Worm (Caenorhabditis elegans) whole organism, L3 larva: ENCODE measurements around the gene lon-2.

ENCODE experiments used
- ZK546.5 ChIP-seq: sonication (generic microtip); optimal IDR thresholded peaks from 2 replicates; lab custom pipeline; 2017; ENCODE audit warnings: missing biosample characterization, missing genetic modification characterization
- aly-2 ChIP-seq: fragments of 150-350 bp; optimal IDR thresholded peaks from 2 replicates; lab custom pipeline; 2014; ENCODE audit warnings: missing biosample characterization, missing genetic modification characterization
- ama-1 ChIP-seq: fragments of 150-350 bp; optimal IDR thresholded peaks from 2 replicates; lab custom pipeline; 2018
- ceh-16 ChIP-seq: sonication (generic microtip); optimal IDR thresholded peaks from 2 replicates; lab custom pipeline; 2017; ENCODE audit warnings: missing biosample characterization, missing genetic modification characterization
- ceh-28 ChIP-seq: fragments of 150-350 bp; optimal IDR thresholded peaks from 2 replicates; lab custom pipeline; 2014; ENCODE audit warnings: missing biosample characterization, missing genetic modification reagents, missing genetic modification characterization
- ceh-82 ChIP-seq: fragments of 150-350 bp; optimal IDR thresholded peaks from 2 replicates; lab custom pipeline; 2014; ENCODE audit warnings: missing biosample characterization, missing genetic modification characterization
- daf-12 ChIP-seq: fragments of 150-350 bp; optimal IDR thresholded peaks from 2 replicates; lab custom pipeline; 2014; ENCODE audit warnings: missing biosample characterization, missing genetic modification reagents, missing genetic modification characterization
- egl-27 ChIP-seq: sonication (generic microtip); optimal IDR thresholded peaks from 4 replicates; lab custom pipeline; 2017; ENCODE audit warnings: missing biosample characterization, missing genetic modification reagents, missing genetic modification characterization
- egl-5 ChIP-seq: fragments of 150-350 bp; optimal IDR thresholded peaks from 2 replicates; lab custom pipeline; 2017; ENCODE audit warnings: missing biosample characterization, missing genetic modification reagents, missing genetic modification characterization, inconsistent platforms
- elt-1 ChIP-seq: fragments of 150-350 bp; optimal IDR thresholded peaks from 2 replicates; lab custom pipeline; 2014; ENCODE audit warnings: missing biosample characterization, missing genetic modification characterization
- elt-2 ChIP-seq: sonication (generic microtip); optimal IDR thresholded peaks from 2 replicates; lab custom pipeline; 2016; ENCODE audit warnings: missing genetic modification reagents, mild to moderate bottlenecking, missing genetic modification characterization, missing compliant biosample characterization
- elt-3 ChIP-seq, 3 experiments: fragments of 150-350 bp in 1 of 3; sonication (generic microtip) in 2 of 3; optimal IDR thresholded peaks; 2 replicates in 2 of 3; 4 replicates in 1 of 3; lab custom pipeline; 2014 to 2017; ENCODE audit warnings: missing biosample characterization in 3 of 3, missing genetic modification characterization in 3 of 3
- eor-1 ChIP-seq, 2 experiments: fragments of 150-350 bp; optimal IDR thresholded peaks; 2 replicates each; lab custom pipeline; 2014 to 2018; ENCODE audit warnings: missing biosample characterization in 2 of 2, missing genetic modification characterization in 2 of 2
- fkh-10 ChIP-seq: sonication (generic microtip); optimal IDR thresholded peaks from 2 replicates; lab custom pipeline; 2017; ENCODE audit warnings: missing biosample characterization, missing genetic modification reagents, missing genetic modification characterization
- fkh-2 ChIP-seq: fragments of 150-350 bp; optimal IDR thresholded peaks from 2 replicates; lab custom pipeline; 2014; ENCODE audit warnings: missing biosample characterization, missing genetic modification reagents, missing genetic modification characterization
- fos-1 ChIP-seq: fragments of 150-350 bp; optimal IDR thresholded peaks from 2 replicates; lab custom pipeline; 2014; ENCODE audit warnings: missing biosample characterization, missing genetic modification characterization
- hmg-11 ChIP-seq: sonication (generic microtip); optimal IDR thresholded peaks from 2 replicates; lab custom pipeline; 2016; ENCODE audit warnings: missing genetic modification characterization, missing compliant biosample characterization
- jun-1 ChIP-seq: fragments of 150-350 bp; optimal IDR thresholded peaks from 2 replicates; lab custom pipeline; 2014; ENCODE audit warnings: missing biosample characterization, missing genetic modification reagents, missing genetic modification characterization
- lin-15B ChIP-seq: fragments of 150-350 bp; optimal IDR thresholded peaks from 2 replicates; lab custom pipeline; 2014; ENCODE audit warnings: missing biosample characterization, missing genetic modification characterization
- mdl-1 ChIP-seq: fragments of 150-350 bp; optimal IDR thresholded peaks from 2 replicates; lab custom pipeline; 2014; ENCODE audit warnings: missing biosample characterization, missing genetic modification characterization
- mml-1 ChIP-seq: fragments of 150-350 bp; sonication (generic microtip); optimal IDR thresholded peaks from 3 replicates; lab custom pipeline; 2014; ENCODE audit warnings: missing biosample characterization, missing genetic modification characterization
- nfya-1 ChIP-seq: sonication (generic microtip); optimal IDR thresholded peaks from 2 replicates; lab custom pipeline; 2017; ENCODE audit warnings: missing genetic modification characterization, mild to moderate bottlenecking, missing compliant biosample characterization, antibody characterized with exemption, moderate library complexity; ENCODE audit not compliant: insufficient read depth
- nhr-11 ChIP-seq: fragments of 150-350 bp; optimal IDR thresholded peaks from 2 replicates; lab custom pipeline; 2014; ENCODE audit warnings: missing biosample characterization, missing genetic modification characterization
- nhr-12 ChIP-seq: fragments of 150-350 bp; optimal IDR thresholded peaks from 2 replicates; lab custom pipeline; 2014; ENCODE audit warnings: missing biosample characterization, missing genetic modification characterization
- nhr-23 ChIP-seq: fragments of 150-350 bp; optimal IDR thresholded peaks from 2 replicates; lab custom pipeline; 2014; ENCODE audit warnings: missing biosample characterization, missing genetic modification reagents, missing genetic modification characterization
- nhr-237 ChIP-seq: fragments of 150-350 bp; optimal IDR thresholded peaks from 2 replicates; lab custom pipeline; 2014; ENCODE audit warnings: missing biosample characterization, missing genetic modification characterization
- nhr-25 ChIP-seq: sonication (generic microtip); optimal IDR thresholded peaks from 2 replicates; lab custom pipeline; 2017; ENCODE audit warnings: missing biosample characterization, missing genetic modification characterization
- nhr-28 ChIP-seq: fragments of 150-350 bp; optimal IDR thresholded peaks from 2 replicates; lab custom pipeline; 2014; ENCODE audit warnings: missing biosample characterization, missing genetic modification characterization
- nhr-43 ChIP-seq: sonication (generic microtip); optimal IDR thresholded peaks from 2 replicates; lab custom pipeline; 2016; ENCODE audit warnings: mild to moderate bottlenecking, missing genetic modification characterization, missing compliant biosample characterization; ENCODE audit not compliant: poor library complexity, severe bottlenecking
- nhr-67 ChIP-seq: fragments of 150-350 bp; optimal IDR thresholded peaks from 2 replicates; lab custom pipeline; 2014; ENCODE audit warnings: missing biosample characterization, missing genetic modification characterization
- nhr-76 ChIP-seq: fragments of 150-350 bp; sonication (generic microtip); optimal IDR thresholded peaks from 5 replicates; lab custom pipeline; 2014; ENCODE audit warnings: missing biosample characterization, missing genetic modification characterization
- pha-4 ChIP-seq: fragments of 150-350 bp; optimal IDR thresholded peaks from 2 replicates; lab custom pipeline; 2014; ENCODE audit warnings: missing biosample characterization, missing genetic modification reagents, missing genetic modification characterization
- pqm-1 ChIP-seq: fragments of 150-350 bp; optimal IDR thresholded peaks from 2 replicates; lab custom pipeline; 2017; ENCODE audit warnings: missing biosample characterization, missing genetic modification characterization, inconsistent platforms
- sea-2 ChIP-seq: fragments of 150-350 bp; sonication (generic microtip); optimal IDR thresholded peaks from 4 replicates; lab custom pipeline; 2014; ENCODE audit warnings: missing biosample characterization, missing genetic modification reagents, missing genetic modification characterization
- skn-1 ChIP-seq: fragments of 150-350 bp; optimal IDR thresholded peaks from 2 replicates; lab custom pipeline; 2014; ENCODE audit warnings: missing biosample characterization, missing genetic modification characterization
- snpc-4 ChIP-seq: fragments of 150-350 bp; optimal IDR thresholded peaks from 2 replicates; lab custom pipeline; 2014; ENCODE audit warnings: missing biosample characterization, missing genetic modification characterization
- tbx-2 ChIP-seq: sonication (generic microtip); optimal IDR thresholded peaks from 2 replicates; lab custom pipeline; 2016; ENCODE audit warnings: mild to moderate bottlenecking, missing genetic modification characterization, missing compliant biosample characterization
- unc-39 ChIP-seq: sonication (generic microtip); optimal IDR thresholded peaks from 4 replicates; lab custom pipeline; 2017; ENCODE audit warnings: missing biosample characterization, missing genetic modification characterization
- unc-62 ChIP-seq: fragments of 150-350 bp; sonication (generic microtip); optimal IDR thresholded peaks from 4 replicates; lab custom pipeline; 2014; ENCODE audit warnings: missing biosample characterization, missing genetic modification reagents, missing genetic modification characterization
- zag-1 ChIP-seq: fragments of 150-350 bp; optimal IDR thresholded peaks from 2 replicates; lab custom pipeline; 2014; ENCODE audit warnings: missing biosample characterization, missing genetic modification characterization
- ztf-11 ChIP-seq: fragments of 150-350 bp; optimal IDR thresholded peaks from 2 replicates; lab custom pipeline; 2014; ENCODE audit warnings: missing biosample characterization, missing genetic modification characterization
- ztf-4 ChIP-seq: fragments of 150-350 bp; optimal IDR thresholded peaks from 2 replicates; lab custom pipeline; 2014; ENCODE audit warnings: missing biosample characterization, missing genetic modification characterization

lon-2 gene

ce11 chrX:4705666-4706065 lies 43.2 kb downstream of the lon-2 start:
- TF ChIP-seq nhr-237 (tag; lab: Kevin White, UChicago) (no peak), nfya-1 (tag; lab: Kevin White, UChicago) (no peak), ztf-11 (tag; lab: Kevin White, UChicago) (no peak), pha-4 (no peak), elt-1 (tag; lab: Kevin White, UChicago) (peak; percentile 39), sea-2 (GFP tag; lab: Kevin White, UChicago) (no peak)

DNA sequence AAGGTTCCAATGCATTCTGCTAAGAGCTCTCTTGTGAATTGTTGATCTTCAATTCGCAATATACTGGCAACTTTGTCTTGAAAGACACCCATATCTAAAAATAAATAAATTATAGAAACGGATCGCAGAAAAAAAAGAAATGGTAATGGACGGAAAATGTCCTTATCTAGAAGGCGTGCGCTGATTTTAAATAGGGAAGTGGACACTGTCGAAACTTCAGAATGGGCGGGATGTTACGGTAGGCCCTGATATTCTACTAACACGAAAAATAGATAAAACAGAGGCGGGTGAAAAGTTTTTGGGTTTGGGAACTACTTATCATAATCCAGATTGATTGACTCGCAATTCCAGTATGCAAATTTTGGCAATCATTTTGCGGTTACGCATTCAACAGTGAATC lies 44.0 kb downstream of the lon-2 start, which contains the start of gene aqp-8:
Gene aqp-8, minus strand, starts transcription at position 101 of the 400 bp plus-strand sequence.
- TF ChIP-seq lin-15B (no peak), fos-1 (tag; lab: Kevin White, UChicago) (no peak), unc-39 (tag; lab: Kevin White, UChicago) (no peak), nhr-12 (tag; lab: Kevin White, UChicago) (no peak), ztf-11 (tag; lab: Kevin White, UChicago) (no peak)

ce11 chrX:4700083-4700482 lies 48.8 kb downstream of the lon-2 start:
- TF ChIP-seq ama-1 (lab: Kevin White, UChicago) (no peak), nhr-237 (tag; lab: Kevin White, UChicago) (no peak), pha-4 (peak; percentile 21), egl-5 (no peak), unc-39 (tag; lab: Kevin White, UChicago) (no peak), elt-3 (tag; optimal IDR thresholded peaks at IDR 0.05; lab: Kevin White, UChicago) (no peak), ztf-4 (no peak), tbx-2 (tag; lab: Kevin White, UChicago) (no peak), nhr-23 (no peak), nhr-11 (tag; lab: Kevin White, UChicago) (no peak), hmg-11 (tag; lab: Kevin White, UChicago) (no peak), nhr-28 (tag; lab: Kevin White, UChicago) (no peak), ZK546.5 (tag; lab: Kevin White, UChicago) (no peak), elt-2 (tag; lab: Kevin White, UChicago) (peak; percentile 95), egl-27 (no peak), eor-1 (tag; optimal IDR thresholded peaks at IDR 0.05; lab: Kevin White, UChicago) (no peak), aly-2 (tag; lab: Kevin White, UChicago) (no peak), zag-1 (tag; lab: Kevin White, UChicago) (no peak), nhr-12 (tag; lab: Kevin White, UChicago) (no peak), mml-1 (tag; lab: Kevin White, UChicago) (no peak), unc-62 (GFP tag; lab: Kevin White, UChicago) (no peak), pqm-1 (tag; lab: Kevin White, UChicago) (peak; percentile 3), fkh-2 (tag; lab: Kevin White, UChicago) (no peak), nhr-67 (tag; lab: Kevin White, UChicago) (no peak), fos-1 (tag; lab: Kevin White, UChicago) (no peak)

DNA sequence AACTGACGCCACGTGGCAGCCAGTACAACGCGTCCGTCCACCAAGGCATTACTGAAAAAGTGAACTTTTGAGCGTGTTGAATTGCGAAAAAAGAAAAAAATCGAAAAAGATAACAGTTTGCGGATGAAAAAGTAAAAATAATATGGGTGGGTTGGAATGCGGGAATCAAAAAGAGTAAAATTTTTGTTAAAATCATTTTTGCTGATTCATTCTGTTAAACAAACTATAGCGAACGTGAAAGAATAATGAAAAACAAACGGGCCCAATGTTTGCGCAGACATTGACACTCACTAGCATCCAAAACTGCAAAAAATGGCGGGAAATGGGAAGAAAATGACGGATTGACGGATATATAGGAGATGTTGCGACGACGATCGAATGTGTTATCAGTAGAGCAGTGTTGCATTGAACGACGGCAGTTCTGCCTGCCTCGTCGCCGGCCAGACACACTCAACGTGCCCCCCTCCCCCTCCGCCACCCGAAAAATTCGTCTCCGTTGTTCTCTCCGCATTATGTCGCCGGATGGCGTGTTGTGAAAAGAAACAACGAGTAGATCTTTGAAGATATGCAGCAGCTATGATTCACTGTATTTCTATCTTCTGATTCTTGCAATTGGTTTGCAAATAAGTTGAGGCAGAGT lies 49.4 kb downstream of the lon-2 start, which contains the start of gene hyl-2:
Gene hyl-2, minus strand, starts transcription at position 51 of the 640 bp plus-strand sequence.
- TF ChIP-seq nhr-23 = peak; percentile 59
- no peak for TF ChIP-seq ceh-28 (tag; lab: Kevin White, UChicago)
- no peak for TF ChIP-seq fos-1 (tag; lab: Kevin White, UChicago)
- no peak for TF ChIP-seq ceh-82
- no peak for TF ChIP-seq nhr-67 (tag; lab: Kevin White, UChicago)
- no peak for TF ChIP-seq ZK546.5 (tag; lab: Kevin White, UChicago)
- no peak for TF ChIP-seq nhr-12 (tag; lab: Kevin White, UChicago)
- TF ChIP-seq zag-1 (tag; lab: Kevin White, UChicago) = no peak
- TF ChIP-seq mml-1 (tag; lab: Kevin White, UChicago) = no peak
- TF ChIP-seq nhr-237 (tag; lab: Kevin White, UChicago) = no peak
- no peak for TF ChIP-seq eor-1 (tag; optimal IDR thresholded peaks at IDR 0.05; lab: Kevin White, UChicago)
- no peak for TF ChIP-seq ztf-4
- TF ChIP-seq nhr-43 (tag; lab: Kevin White, UChicago) = no peak
- peak; percentile 71 for TF ChIP-seq lin-15B
- TF ChIP-seq skn-1 = no peak
- TF ChIP-seq ceh-16 (tag; lab: Kevin White, UChicago) = no peak
- TF ChIP-seq unc-39 (tag; lab: Kevin White, UChicago) = no peak
- TF ChIP-seq tbx-2 (tag; lab: Kevin White, UChicago) = no peak
- TF ChIP-seq hmg-11 (tag; lab: Kevin White, UChicago) = peak; percentile 65
- peak; percentile 45 for TF ChIP-seq nhr-25 (tag; lab: Kevin White, UChicago)
- TF ChIP-seq sea-2 (GFP tag; lab: Kevin White, UChicago) = no peak
- TF ChIP-seq snpc-4 (tag; lab: Kevin White, UChicago) = peak; percentile 27
- no peak for TF ChIP-seq ama-1 (lab: Kevin White, UChicago)
- no peak for TF ChIP-seq ztf-11 (tag; lab: Kevin White, UChicago)
- TF ChIP-seq nhr-28 (tag; lab: Kevin White, UChicago) = no peak
- no peak for TF ChIP-seq jun-1
- no peak for TF ChIP-seq daf-12 (tag; lab: Kevin White, UChicago)
- no peak for TF ChIP-seq nhr-11 (tag; lab: Kevin White, UChicago)
- TF ChIP-seq unc-62 (GFP tag; lab: Kevin White, UChicago) = no peak
- TF ChIP-seq aly-2 (tag; lab: Kevin White, UChicago) = no peak
- no peak for TF ChIP-seq mdl-1 (tag; lab: Kevin White, UChicago)
- TF ChIP-seq nhr-76 (tag; lab: Kevin White, UChicago) = no peak
- no peak for TF ChIP-seq fkh-10
- no peak for TF ChIP-seq elt-1 (tag; lab: Kevin White, UChicago)
- TF ChIP-seq fkh-2 (tag; lab: Kevin White, UChicago) = no peak
- no peak for TF ChIP-seq pqm-1 (tag; lab: Kevin White, UChicago)
- TF ChIP-seq pha-4 = no peak
